Fruit fly (Drosophila melanogaster) whole organism, prepupa: ENCODE data around the gene CG15385.

ENCODE experiments used
- CG11294 ChIP-seq: fragments of 200-800 bp; sonication (Bioruptor generic); IDR thresholded peaks from 2 replicates; pipeline ENCODE4 v1.3.6; 2022; ENCODE audit warnings: missing biosample characterization, missing genetic modification characterization
- CG3032 ChIP-seq: fragments of 200-800 bp; optimal IDR thresholded peaks from 2 replicates; lab custom pipeline; 2019; ENCODE audit warnings: missing biosample characterization, mild to moderate bottlenecking, missing genetic modification characterization, moderate library complexity
- CG34406 ChIP-seq: fragments of 200-800 bp; sonication (Bioruptor generic); optimal IDR thresholded peaks from 3 replicates; lab custom pipeline; 2016; ENCODE audit warnings: missing biosample characterization, missing genetic modification characterization
- CG6163 ChIP-seq: fragments of 200-800 bp; sonication (Bioruptor generic); IDR thresholded peaks from 3 replicates; pipeline ENCODE4 v1.3.6; 2022; ENCODE audit warnings: missing biosample characterization, missing genetic modification characterization
- CG6808 ChIP-seq: fragments of 200-800 bp; sonication (Bioruptor generic); optimal IDR thresholded peaks from 3 replicates; lab custom pipeline; 2017; ENCODE audit warnings: missing biosample characterization, missing genetic modification characterization, mild to moderate bottlenecking, moderate library complexity, missing genetic modification reagents
- CG8632 ChIP-seq: fragments of 200-800 bp; sonication (Bioruptor generic); optimal IDR thresholded peaks from 3 replicates; lab custom pipeline; 2016; ENCODE audit warnings: missing biosample characterization, missing genetic modification characterization
- Ets21C ChIP-seq: fragments of 200-800 bp; sonication (Bioruptor generic); optimal IDR thresholded peaks from 3 replicates; lab custom pipeline; 2016; ENCODE audit warnings: missing biosample characterization, missing genetic modification characterization
- Ets96B ChIP-seq: fragments of 200-800 bp; optimal IDR thresholded peaks from 2 replicates; lab custom pipeline; 2019; ENCODE audit warnings: missing biosample characterization, mild to moderate bottlenecking, missing genetic modification characterization, moderate library complexity
- Met ChIP-seq: fragments of 200-800 bp; sonication (Bioruptor generic); optimal IDR thresholded peaks from 3 replicates; lab custom pipeline; 2016; ENCODE audit warnings: missing biosample characterization, missing genetic modification characterization
- lz ChIP-seq: fragments of 200-800 bp; sonication (Bioruptor generic); optimal IDR thresholded peaks from 3 replicates; lab custom pipeline; 2016; ENCODE audit warnings: missing biosample characterization, missing genetic modification characterization

dm6 chr2L:2182735-2183340, 29.5 kb downstream of the CG15385 start:
- TF ChIP-seq CG8632 (GFP tag; lab: Kevin White, UChicago) (peak; percentile 32), Ets21C (GFP tag; lab: Kevin White, UChicago) (no peak), CG3032 (tag; lab: Kevin White, UChicago) (peak; percentile 84), Ets96B (tag; lab: Kevin White, UChicago) (peak; percentile 82), CG11294 (peak; percentile 34; the same call in 1 of the 2 replicates), CG6163 (GFP tag; lab: Robert Waterston, UW) (peak; percentile 89), Met (GFP tag; lab: Kevin White, UChicago) (no peak), CG6808 (GFP tag; lab: Kevin White, UChicago) (peak; percentile 81), CG34406 (peak; percentile 0), lz (no peak)
